Fruit fly (Drosophila melanogaster): ENCODE measurements around the gene CG9254.
A peak's percentile ranks its signal among the peaks of the same experiment; 100 is the strongest.

- TF ChIP-seq CG17806 (tag; optimal IDR thresholded peaks at IDR 0.05) (peak; percentile 63), Ets98B (GFP tag; IDR thresholded peaks at IDR 0.05) (no peak; the same call in 1 of the 2 replicates), CG4496 (GFP tag; IDR thresholded peaks at IDR 0.05) (peak; percentile 59)
Observed at dm6 chr2L:13547738-13548726, 49.0 kb downstream of the CG9254 start.

Measured in whole organism, pupa.